Worm (Caenorhabditis elegans) whole organism, mixed stage, embryonic: ENCODE data around the gene cutl-9.

Experiments
- bed-3 ChIP-seq: fragments of 200-800 bp; sonication (Bioruptor generic); optimal IDR thresholded peaks from 3 replicates; lab custom pipeline; 2018; ENCODE audit warnings: mild to moderate bottlenecking, missing genetic modification characterization, moderate library complexity, missing compliant biosample characterization
- ceh-39 ChIP-seq: fragments of 150-350 bp; optimal IDR thresholded peaks from 2 replicates; lab custom pipeline; 2014; ENCODE audit warnings: missing biosample characterization, missing genetic modification characterization
- ceh-43 ChIP-seq: fragments of 200-800 bp; sonication (Bioruptor generic); optimal IDR thresholded peaks from 2 replicates; lab custom pipeline; 2018; ENCODE audit warnings: mild to moderate bottlenecking, missing genetic modification characterization, moderate library complexity, missing compliant biosample characterization
- ceh-83 ChIP-seq: fragments of 200-800 bp; sonication (Bioruptor generic); optimal IDR thresholded peaks from 2 replicates; lab custom pipeline; 2018; ENCODE audit warnings: mild to moderate bottlenecking, missing genetic modification characterization, missing compliant biosample characterization
- ces-1 ChIP-seq: fragments of 150-350 bp; optimal IDR thresholded peaks from 2 replicates; lab custom pipeline; 2014; ENCODE audit warnings: missing biosample characterization, missing genetic modification reagents, missing genetic modification characterization
- cnd-1 ChIP-seq: fragments of 200-800 bp; sonication (Bioruptor generic); optimal IDR thresholded peaks from 2 replicates; lab custom pipeline; 2018; ENCODE audit warnings: mild to moderate bottlenecking, missing genetic modification characterization, missing compliant biosample characterization
- drap-1 ChIP-seq: fragments of 200-800 bp; sonication (Bioruptor generic); optimal IDR thresholded peaks from 3 replicates; lab custom pipeline; 2018; ENCODE audit warnings: mild to moderate bottlenecking, missing genetic modification characterization, missing compliant biosample characterization
- elt-1 ChIP-seq: sonication (generic microtip); optimal IDR thresholded peaks from 2 replicates; lab custom pipeline; 2017; ENCODE audit warnings: missing genetic modification characterization, mild to moderate bottlenecking, missing compliant biosample characterization, antibody characterized with exemption, moderate library complexity, borderline replicate concordance; ENCODE audit not compliant: insufficient read depth
- elt-3 ChIP-seq: fragments of 150-350 bp; optimal IDR thresholded peaks from 2 replicates; lab custom pipeline; 2014; ENCODE audit warnings: missing biosample characterization, missing genetic modification characterization
- flh-1 ChIP-seq: fragments of 200-800 bp; sonication (Bioruptor generic); optimal IDR thresholded peaks from 2 replicates; lab custom pipeline; 2018; ENCODE audit warnings: mild to moderate bottlenecking, missing genetic modification characterization, moderate library complexity, missing compliant biosample characterization
- ham-2 ChIP-seq: fragments of 200-800 bp; sonication (Bioruptor generic); optimal IDR thresholded peaks from 2 replicates; lab custom pipeline; 2018; ENCODE audit warnings: mild to moderate bottlenecking, missing genetic modification characterization, missing compliant biosample characterization
- hlh-1 ChIP-seq: fragments of 150-350 bp; optimal IDR thresholded peaks from 2 replicates; lab custom pipeline; 2014; ENCODE audit warnings: missing biosample characterization, missing genetic modification reagents, missing genetic modification characterization
- lin-13 ChIP-seq: fragments of 150-350 bp; optimal IDR thresholded peaks from 2 replicates; lab custom pipeline; 2014; ENCODE audit warnings: missing biosample characterization, missing genetic modification characterization
- lin-32 ChIP-seq: fragments of 200-800 bp; sonication (Bioruptor generic); optimal IDR thresholded peaks from 2 replicates; lab custom pipeline; 2018; ENCODE audit warnings: mild to moderate bottlenecking, missing genetic modification characterization, missing compliant biosample characterization
- lsy-2 ChIP-seq: fragments of 150-350 bp; optimal IDR thresholded peaks from 2 replicates; lab custom pipeline; 2014; ENCODE audit warnings: missing biosample characterization, missing genetic modification characterization
- mab-5 ChIP-seq: fragments of 150-350 bp; optimal IDR thresholded peaks from 2 replicates; lab custom pipeline; 2014; ENCODE audit warnings: missing biosample characterization, missing genetic modification characterization
- mep-1 ChIP-seq: fragments of 150-350 bp; optimal IDR thresholded peaks from 2 replicates; lab custom pipeline; 2017; ENCODE audit warnings: missing biosample characterization, missing genetic modification reagents, missing genetic modification characterization, inconsistent platforms
- mls-2 ChIP-seq: sonication (generic microtip); optimal IDR thresholded peaks from 2 replicates; lab custom pipeline; 2016; ENCODE audit warnings: mild to moderate bottlenecking, missing genetic modification characterization, moderate library complexity, missing compliant biosample characterization
- nhr-12 ChIP-seq: fragments of 150-350 bp; optimal IDR thresholded peaks from 2 replicates; lab custom pipeline; 2014; ENCODE audit warnings: missing biosample characterization, missing genetic modification characterization
- nhr-237 ChIP-seq: fragments of 150-350 bp; optimal IDR thresholded peaks from 2 replicates; lab custom pipeline; 2014; ENCODE audit warnings: missing biosample characterization, missing genetic modification characterization
- nhr-28 ChIP-seq: fragments of 150-350 bp; optimal IDR thresholded peaks from 2 replicates; lab custom pipeline; 2014; ENCODE audit warnings: missing biosample characterization, missing genetic modification characterization
- nhr-76 ChIP-seq: sonication (generic microtip); optimal IDR thresholded peaks from 2 replicates; lab custom pipeline; 2017; ENCODE audit warnings: missing biosample characterization, missing genetic modification characterization
- sem-2 ChIP-seq: fragments of 200-800 bp; sonication (Bioruptor generic); optimal IDR thresholded peaks from 2 replicates; lab custom pipeline; 2018; ENCODE audit warnings: mild to moderate bottlenecking, missing genetic modification characterization, missing compliant biosample characterization
- snpc-4 ChIP-seq: fragments of 150-350 bp; optimal IDR thresholded peaks from 2 replicates; lab custom pipeline; 2014; ENCODE audit warnings: missing biosample characterization, missing genetic modification characterization
- sptf-1 ChIP-seq: sonication (generic microtip); optimal IDR thresholded peaks from 2 replicates; lab custom pipeline; 2017; ENCODE audit warnings: mild to moderate bottlenecking, missing genetic modification characterization, moderate library complexity, missing compliant biosample characterization
- tbx-8 ChIP-seq: fragments of 200-800 bp; sonication (Bioruptor generic); optimal IDR thresholded peaks from 2 replicates; lab custom pipeline; 2018; ENCODE audit warnings: mild to moderate bottlenecking, missing genetic modification characterization, moderate library complexity, missing compliant biosample characterization
- unc-120 ChIP-seq: sonication (generic microtip); optimal IDR thresholded peaks from 2 replicates; lab custom pipeline; 2017; ENCODE audit warnings: missing genetic modification characterization, missing compliant biosample characterization; ENCODE audit not compliant: poor library complexity, severe bottlenecking
- unc-39 ChIP-seq: fragments of 150-350 bp; optimal IDR thresholded peaks from 2 replicates; lab custom pipeline; 2014; ENCODE audit warnings: missing biosample characterization, missing genetic modification characterization
- unc-62 ChIP-seq: fragments of 150-350 bp; optimal IDR thresholded peaks from 2 replicates; lab custom pipeline; 2014; ENCODE audit warnings: missing biosample characterization, missing genetic modification reagents, missing genetic modification characterization
- zip-8 ChIP-seq: fragments of 150-350 bp; optimal IDR thresholded peaks from 2 replicates; lab custom pipeline; 2014; ENCODE audit warnings: missing biosample characterization, missing genetic modification characterization

cutl-9 gene

DNA sequence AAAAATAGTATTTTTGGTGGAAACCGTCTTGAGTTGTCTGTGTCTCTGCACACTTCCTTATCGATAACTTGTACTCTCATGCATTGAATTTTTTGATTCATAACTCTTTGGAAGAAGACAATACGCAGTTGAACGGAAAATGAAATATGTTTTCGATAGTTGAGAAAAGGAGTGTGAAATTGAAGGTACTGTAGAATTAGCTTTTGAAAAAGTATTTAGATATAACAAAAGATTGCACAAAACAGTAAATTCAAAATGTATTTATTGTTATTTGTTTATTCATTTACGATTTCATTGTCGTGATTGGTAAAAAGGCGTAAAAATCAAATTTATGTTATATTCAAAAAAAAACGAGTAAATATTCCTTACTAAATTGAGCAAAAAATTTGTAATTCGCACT lies 25.6 kb upstream of the cutl-9 start, which contains the start of gene C14A4.7:
Gene C14A4.7, minus strand, starts transcription at position 101 of the 400 bp plus-strand sequence.
- no peak for TF ChIP-seq elt-3 (tag; lab: Kevin White, UChicago)
- TF ChIP-seq hlh-1 (tag; lab: Kevin White, UChicago): no peak
- TF ChIP-seq ham-2: no peak
- no peak for TF ChIP-seq unc-62 (GFP tag; lab: Kevin White, UChicago)
- no peak for TF ChIP-seq ceh-43 (GFP tag; lab: Kevin White, UChicago)
- no peak for TF ChIP-seq ces-1 (GFP tag; lab: Kevin White, UChicago)
- TF ChIP-seq sptf-1 (tag; lab: Kevin White, UChicago): no peak
- TF ChIP-seq unc-39 (tag; lab: Kevin White, UChicago): no peak
- no peak for TF ChIP-seq lin-32 (GFP tag; lab: Kevin White, UChicago)
- no peak for TF ChIP-seq ceh-83 (GFP tag; lab: Kevin White, UChicago)
- TF ChIP-seq mep-1 (tag; lab: Kevin White, UChicago): no peak
- TF ChIP-seq zip-8 (tag; lab: Kevin White, UChicago): no peak
- TF ChIP-seq sem-2 (GFP tag; lab: Kevin White, UChicago): no peak
- TF ChIP-seq unc-120 (tag; lab: Kevin White, UChicago): no peak
- no peak for TF ChIP-seq cnd-1
- no peak for TF ChIP-seq bed-3 (GFP tag; lab: Kevin White, UChicago)
- TF ChIP-seq lin-13 (tag; lab: Kevin White, UChicago): no peak
- TF ChIP-seq snpc-4 (tag; lab: Kevin White, UChicago): no peak

DNA sequence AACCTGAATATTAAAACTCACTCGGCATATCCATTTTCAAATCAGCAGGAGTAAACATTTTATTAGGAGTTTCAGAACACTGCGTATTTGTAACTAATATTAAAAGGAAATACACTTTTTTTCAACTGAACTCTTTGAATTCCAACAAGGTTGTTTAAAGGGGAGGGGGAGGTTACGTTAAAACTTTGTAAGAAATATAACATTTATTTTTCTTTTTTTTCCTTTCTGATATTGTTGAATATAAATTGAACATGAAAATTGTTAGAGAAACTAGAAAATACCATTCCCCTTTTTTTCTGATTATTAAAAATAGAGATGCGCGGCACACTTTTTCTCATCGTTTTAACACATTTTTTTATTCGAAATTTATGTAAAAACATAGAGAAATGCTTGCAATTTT lies 24.0 kb upstream of the cutl-9 start, which contains the start of gene C14A4.8:
Gene C14A4.8, minus strand, starts transcription at position 101 of the 400 bp plus-strand sequence.
- TF ChIP-seq unc-120 (tag; lab: Kevin White, UChicago) (no peak), mep-1 (tag; lab: Kevin White, UChicago) (no peak), lsy-2 (tag; lab: Kevin White, UChicago) (no peak), sptf-1 (tag; lab: Kevin White, UChicago) (no peak), nhr-76 (tag; lab: Kevin White, UChicago) (no peak), sem-2 (GFP tag; lab: Kevin White, UChicago) (no peak), snpc-4 (tag; lab: Kevin White, UChicago) (no peak)

DNA sequence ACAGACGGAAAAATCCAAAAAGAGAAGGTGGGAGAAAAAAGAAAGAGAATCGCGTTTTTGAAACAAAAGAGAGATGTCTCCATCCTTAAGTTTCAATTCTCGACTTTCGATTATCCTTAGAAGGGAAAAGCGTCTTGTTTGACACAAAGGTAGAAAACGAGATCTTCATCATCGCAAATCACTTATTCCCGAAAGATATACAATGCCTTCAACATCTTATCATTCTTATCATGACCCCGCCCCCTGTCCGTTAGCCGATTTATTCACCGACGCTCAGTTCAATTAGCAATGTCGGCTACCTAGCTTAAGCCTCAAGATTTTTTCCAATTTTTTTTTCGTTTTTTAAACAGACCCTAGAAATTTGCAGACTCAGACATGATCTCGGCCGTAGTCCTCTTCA lies 23.1 kb upstream of the cutl-9 start, which contains the start of gene C14A4.9:
Gene C14A4.9, plus strand, starts transcription at position 368 of the 400 bp plus-strand sequence.
- TF ChIP-seq elt-3 (tag; lab: Kevin White, UChicago) (peak; percentile 79), bed-3 (GFP tag; lab: Kevin White, UChicago) (no peak)
- TF ChIP-seq, all 35 proteins: peak for 1

DNA sequence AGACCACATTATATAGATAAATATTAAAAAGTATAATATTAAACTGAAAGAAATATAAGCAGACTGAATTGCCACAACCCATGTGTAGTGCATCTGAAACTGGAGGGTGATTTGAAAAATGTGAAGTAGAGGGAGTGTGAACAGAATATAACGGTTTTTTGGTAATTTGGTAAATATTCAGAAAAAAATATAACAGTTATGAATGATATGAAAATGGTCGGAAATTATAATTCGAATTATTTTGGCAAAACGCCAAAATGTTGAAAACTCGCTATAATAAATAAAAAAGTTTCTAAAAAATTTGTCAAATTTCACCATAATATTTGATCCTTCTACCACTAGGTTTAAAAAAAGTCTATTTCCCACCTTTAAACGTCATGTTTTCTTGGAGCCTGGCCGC lies 19.9 kb upstream of the cutl-9 start, which contains the start of gene srv-2:
Gene srv-2, minus strand, starts transcription at position 101 of the 400 bp plus-strand sequence.
- TF ChIP-seq nhr-76 (tag; lab: Kevin White, UChicago) (no peak), snpc-4 (tag; lab: Kevin White, UChicago) (no peak), unc-120 (tag; lab: Kevin White, UChicago) (no peak), nhr-12 (tag; lab: Kevin White, UChicago) (no peak), tbx-8 (no peak), hlh-1 (tag; lab: Kevin White, UChicago) (no peak), mab-5 (no peak), bed-3 (GFP tag; lab: Kevin White, UChicago) (no peak), flh-1 (GFP tag; lab: Kevin White, UChicago) (no peak), ceh-39 (tag; lab: Kevin White, UChicago) (no peak), sem-2 (GFP tag; lab: Kevin White, UChicago) (no peak), mep-1 (tag; lab: Kevin White, UChicago) (no peak), lin-13 (tag; lab: Kevin White, UChicago) (no peak), lin-32 (GFP tag; lab: Kevin White, UChicago) (no peak), ceh-83 (GFP tag; lab: Kevin White, UChicago) (no peak), cnd-1 (no peak), zip-8 (tag; lab: Kevin White, UChicago) (no peak)

DNA sequence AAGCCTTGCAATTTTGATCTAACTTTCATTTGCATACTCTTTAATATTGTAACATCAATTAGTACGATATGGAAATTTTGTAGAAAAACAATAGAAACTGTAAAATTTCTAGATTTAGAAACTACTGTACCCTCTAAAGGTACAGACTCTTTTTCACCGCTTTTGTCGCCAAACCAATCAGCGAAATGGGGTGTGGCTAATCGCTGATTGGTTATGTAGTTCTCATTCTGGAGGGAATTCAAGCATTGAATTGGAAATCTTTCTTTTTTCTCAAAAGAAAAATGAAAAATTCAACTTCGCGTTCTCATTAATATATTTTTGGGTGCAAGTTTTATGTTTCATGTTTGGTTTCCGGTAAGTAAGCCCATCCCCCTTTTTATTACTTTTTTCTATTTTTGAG lies 18.5 kb upstream of the cutl-9 start:
- TF ChIP-seq unc-120 (tag; lab: Kevin White, UChicago) (no peak), lin-32 (GFP tag; lab: Kevin White, UChicago) (no peak)
- TF ChIP-seq, all 35 proteins: peak for 0

DNA sequence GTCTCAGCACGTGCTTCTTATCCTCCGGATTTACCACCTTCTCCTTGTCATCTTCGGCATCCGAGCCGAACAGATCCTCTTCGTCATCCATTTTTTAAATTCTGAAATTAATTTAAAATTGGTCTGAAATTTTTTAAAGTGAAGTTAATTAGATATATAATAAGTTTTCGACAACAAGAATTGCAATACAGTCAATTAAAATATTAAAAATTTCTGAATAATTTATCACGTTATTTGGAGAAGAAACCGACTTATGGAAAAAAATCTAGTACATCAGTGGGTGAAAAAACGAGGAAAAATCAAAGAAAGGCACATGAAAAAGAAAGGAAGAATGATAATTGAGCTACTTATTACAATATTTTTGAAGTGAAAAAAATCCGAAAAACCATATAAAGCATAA lies 16.6 kb upstream of the cutl-9 start, which contains the start of gene taf-13:
Gene taf-13, minus strand, starts transcription at position 101 of the 400 bp plus-strand sequence.
- TF ChIP-seq ces-1 (GFP tag; lab: Kevin White, UChicago): no peak
- TF ChIP-seq flh-1 (GFP tag; lab: Kevin White, UChicago): no peak
- no peak for TF ChIP-seq nhr-76 (tag; lab: Kevin White, UChicago)
- TF ChIP-seq elt-3 (tag; lab: Kevin White, UChicago): no peak
- no peak for TF ChIP-seq mab-5
- TF ChIP-seq zip-8 (tag; lab: Kevin White, UChicago): no peak
- no peak for TF ChIP-seq mep-1 (tag; lab: Kevin White, UChicago)
- no peak for TF ChIP-seq unc-62 (GFP tag; lab: Kevin White, UChicago)
- TF ChIP-seq cnd-1: no peak
- TF ChIP-seq bed-3 (GFP tag; lab: Kevin White, UChicago): no peak
- no peak for TF ChIP-seq nhr-28
- TF ChIP-seq drap-1: no peak
- no peak for TF ChIP-seq sptf-1 (tag; lab: Kevin White, UChicago)
- TF ChIP-seq ceh-83 (GFP tag; lab: Kevin White, UChicago): no peak
- no peak for TF ChIP-seq elt-1
- TF ChIP-seq snpc-4 (tag; lab: Kevin White, UChicago): no peak
- TF ChIP-seq unc-39 (tag; lab: Kevin White, UChicago): no peak
- TF ChIP-seq nhr-237 (tag; lab: Kevin White, UChicago): no peak
- TF ChIP-seq mls-2 (tag; lab: Kevin White, UChicago): no peak
